Fruit fly (Drosophila melanogaster) whole organism, embryonic: Measurements from ENCODE around the gene Desat1.

Experiments
- CG10366 ChIP-seq: fragments of 200-800 bp; sonication (Bioruptor generic); IDR thresholded peaks from 2 replicates; pipeline ENCODE4 v1.3.6; 2022; ENCODE audit warnings: missing biosample characterization, missing genetic modification characterization
- CG10462 ChIP-seq: fragments of 200-800 bp; sonication (Bioruptor generic); optimal IDR thresholded peaks from 2 replicates; lab custom pipeline; 2016; ENCODE audit warnings: missing biosample characterization, missing genetic modification characterization
- CG10543 ChIP-seq: fragments of 200-800 bp; sonication (Bioruptor generic); optimal IDR thresholded peaks from 3 replicates; lab custom pipeline; 2017; ENCODE audit warnings: missing biosample characterization, mild to moderate bottlenecking, missing genetic modification characterization, moderate library complexity
- CG12391 ChIP-seq: fragments of 200-800 bp; sonication (Bioruptor generic); optimal IDR thresholded peaks from 3 replicates; lab custom pipeline; 2018; ENCODE audit warnings: missing biosample characterization, mild to moderate bottlenecking, missing genetic modification characterization, moderate library complexity
- CG12659 ChIP-seq: fragments of 200-800 bp; sonication (Bioruptor generic); optimal IDR thresholded peaks from 3 replicates; lab custom pipeline; 2017; ENCODE audit warnings: mild to moderate bottlenecking, missing biosample characterization, missing genetic modification reagents, missing genetic modification characterization
- CG1647 ChIP-seq: fragments of 200-800 bp; sonication (Bioruptor generic); optimal IDR thresholded peaks from 3 replicates; lab custom pipeline; 2016; ENCODE audit warnings: missing biosample characterization, missing genetic modification characterization
- CG16813 ChIP-seq: fragments of 200-800 bp; sonication (Bioruptor generic); IDR thresholded peaks from 3 replicates; pipeline ENCODE4 v1.3.6; 2022; ENCODE audit warnings: missing biosample characterization, missing genetic modification characterization; ENCODE audit not compliant: partially characterized antibody
- CG17186 ChIP-seq: fragments of 200-800 bp; sonication (Bioruptor generic); optimal IDR thresholded peaks from 3 replicates; lab custom pipeline; 2017; ENCODE audit warnings: missing biosample characterization, missing genetic modification reagents, missing genetic modification characterization
- CG17359 ChIP-seq: fragments of 200-800 bp; sonication (Bioruptor generic); optimal IDR thresholded peaks from 3 replicates; lab custom pipeline; 2018; ENCODE audit warnings: missing biosample characterization, mild to moderate bottlenecking, missing genetic modification characterization, moderate library complexity
- CG18011 ChIP-seq: fragments of 200-800 bp; sonication (Bioruptor generic); optimal IDR thresholded peaks from 2 replicates; lab custom pipeline; 2017; ENCODE audit warnings: missing biosample characterization, missing genetic modification characterization, mild to moderate bottlenecking, moderate library complexity, missing genotype
- CG18262 ChIP-seq: fragments of 200-800 bp; optimal IDR thresholded peaks from 3 replicates; lab custom pipeline; 2019; ENCODE audit warnings: missing biosample characterization, mild to moderate bottlenecking, missing genetic modification characterization, moderate library complexity
- CG42726 ChIP-seq: fragments of 200-800 bp; sonication (Bioruptor generic); IDR thresholded peaks from 2 replicates; pipeline ENCODE4 v1.3.6; 2022; ENCODE audit warnings: missing biosample characterization, missing genetic modification characterization; ENCODE audit not compliant: partially characterized antibody
- CG4617 ChIP-seq: fragments of 200-800 bp; sonication (Bioruptor generic); optimal IDR thresholded peaks from 3 replicates; lab custom pipeline; 2016; ENCODE audit warnings: missing biosample characterization, missing genetic modification characterization, borderline replicate concordance
- CG6175 ChIP-seq: fragments of 200-800 bp; sonication (Bioruptor generic); IDR thresholded peaks from 3 replicates; pipeline ENCODE4 v1.3.6; 2022; ENCODE audit warnings: missing biosample characterization, missing genetic modification characterization
- CG6854 ChIP-seq: fragments of 200-800 bp; sonication (Bioruptor generic); optimal IDR thresholded peaks from 3 replicates; lab custom pipeline; 2017; ENCODE audit warnings: missing biosample characterization, mild to moderate bottlenecking, missing genetic modification characterization
- CG7963 ChIP-seq: fragments of 200-800 bp; sonication (Bioruptor generic); IDR thresholded peaks from 3 replicates; pipeline ENCODE4 v1.3.6; 2022; ENCODE audit warnings: missing biosample characterization, missing genetic modification characterization; ENCODE audit not compliant: partially characterized antibody
- CG9437 ChIP-seq: fragments of 200-800 bp; sonication (Bioruptor generic); optimal IDR thresholded peaks from 2 replicates; lab custom pipeline; 2018; ENCODE audit warnings: missing biosample characterization, mild to moderate bottlenecking, missing genetic modification characterization
- D19A ChIP-seq: fragments of 200-800 bp; optimal IDR thresholded peaks from 3 replicates; lab custom pipeline; 2019; ENCODE audit warnings: missing biosample characterization, mild to moderate bottlenecking, missing genetic modification characterization, moderate library complexity
- Dip3 ChIP-seq: fragments of 200-800 bp; sonication (Bioruptor generic); optimal IDR thresholded peaks from 3 replicates; lab custom pipeline; 2016; ENCODE audit warnings: missing biosample characterization, missing genetic modification characterization
- Dll ChIP-seq: fragments of 200-800 bp; sonication (Bioruptor generic); IDR thresholded peaks from 4 replicates; pipeline ENCODE4 v1.3.6; 2022; ENCODE audit warnings: missing biosample characterization, missing genetic modification characterization; ENCODE audit not compliant: partially characterized antibody
- Dp ChIP-seq: fragments of 200-800 bp; sonication (Bioruptor generic); optimal IDR thresholded peaks from 2 replicates; lab custom pipeline; 2018; ENCODE audit warnings: missing biosample characterization, mild to moderate bottlenecking, missing genetic modification characterization, moderate library complexity
- Dref ChIP-seq: fragments of 200-800 bp; sonication (Bioruptor generic); IDR thresholded peaks from 2 replicates; pipeline ENCODE4 v1.3.6; 2022; ENCODE audit warnings: missing biosample characterization, missing genetic modification characterization
- Gsc ChIP-seq: fragments of 200-800 bp; sonication (Bioruptor generic); IDR thresholded peaks from 2 replicates; pipeline ENCODE4 v1.3.6; 2022; ENCODE audit warnings: missing biosample characterization, missing genetic modification characterization
- HLH4C ChIP-seq: fragments of 200-800 bp; sonication (Bioruptor generic); IDR thresholded peaks from 3 replicates; pipeline ENCODE4 v1.3.6; 2022; ENCODE audit warnings: missing biosample characterization, missing genetic modification characterization; ENCODE audit not compliant: partially characterized antibody
- HmgZ ChIP-seq: fragments of 200-800 bp; sonication (Bioruptor generic); optimal IDR thresholded peaks from 2 replicates; lab custom pipeline; 2018; ENCODE audit warnings: missing biosample characterization, mild to moderate bottlenecking, missing genetic modification characterization
- Hr3 ChIP-seq: fragments of 200-800 bp; sonication (Bioruptor generic); optimal IDR thresholded peaks from 3 replicates; lab custom pipeline; 2016; ENCODE audit warnings: missing biosample characterization, missing genetic modification characterization
- Med ChIP-seq: fragments of 200-800 bp; sonication (Bioruptor generic); peaks from one replicate; lab custom pipeline; 2016; ENCODE audit warnings: missing biosample characterization, missing genetic modification characterization, mild to moderate bottlenecking, inconsistent platforms, moderate library complexity
- Oli ChIP-seq: fragments of 200-800 bp; sonication (Bioruptor generic); optimal IDR thresholded peaks from 2 replicates; lab custom pipeline; 2018; ENCODE audit warnings: missing biosample characterization, mild to moderate bottlenecking, missing genetic modification characterization, moderate library complexity
- Scr ChIP-seq: fragments of 200-800 bp; sonication (Bioruptor generic); IDR thresholded peaks from 2 replicates; pipeline ENCODE4 v1.3.6; 2022; ENCODE audit warnings: missing biosample characterization, missing genetic modification characterization; ENCODE audit not compliant: partially characterized antibody
- Taf1 ChIP-seq: fragments of 200-800 bp; sonication (Bioruptor generic); IDR thresholded peaks from 2 replicates; pipeline ENCODE4 v1.3.6; 2022; ENCODE audit warnings: missing biosample characterization, missing genetic modification characterization
- al ChIP-seq: fragments of 200-800 bp; sonication (Bioruptor generic); IDR thresholded peaks from 2 replicates; pipeline ENCODE4 v1.3.6; 2022; ENCODE audit warnings: missing biosample characterization, missing genetic modification characterization
- amos ChIP-seq: fragments of 200-800 bp; sonication (Bioruptor generic); IDR thresholded peaks from 2 replicates; pipeline ENCODE4 v1.3.6; 2022; ENCODE audit warnings: missing biosample characterization, missing genetic modification characterization; ENCODE audit not compliant: partially characterized antibody
- aop ChIP-seq: fragments of 200-800 bp; sonication (Bioruptor generic); IDR thresholded peaks from 2 replicates; pipeline ENCODE4 v1.3.6; 2022; ENCODE audit warnings: missing biosample characterization, missing genetic modification characterization
- ato ChIP-seq: fragments of 200-800 bp; sonication (Bioruptor generic); IDR thresholded peaks from 2 replicates; pipeline ENCODE4 v1.3.6; 2022; ENCODE audit warnings: missing biosample characterization, missing genetic modification characterization; ENCODE audit not compliant: partially characterized antibody
- chinmo ChIP-seq: fragments of 200-800 bp; sonication (Bioruptor generic); IDR thresholded peaks from 4 replicates; pipeline ENCODE4 v1.3.6; 2022; ENCODE audit warnings: missing biosample characterization, missing genetic modification characterization; ENCODE audit not compliant: partially characterized antibody
- da ChIP-seq: fragments of 200-800 bp; sonication (Bioruptor generic); optimal IDR thresholded peaks from 2 replicates; lab custom pipeline; 2016; ENCODE audit warnings: missing biosample characterization, missing genetic modification characterization
- gcm2 ChIP-seq: fragments of 200-800 bp; sonication (Bioruptor generic); optimal IDR thresholded peaks from 2 replicates; lab custom pipeline; 2016; ENCODE audit warnings: missing biosample characterization, missing genetic modification characterization
- inv ChIP-seq: fragments of 200-800 bp; sonication (Bioruptor generic); IDR thresholded peaks from 2 replicates; pipeline ENCODE4 v1.3.6; 2022; ENCODE audit warnings: missing biosample characterization, missing genetic modification characterization; ENCODE audit not compliant: partially characterized antibody
- lbe ChIP-seq: fragments of 200-800 bp; sonication (Bioruptor generic); optimal IDR thresholded peaks from 2 replicates; lab custom pipeline; 2016; ENCODE audit warnings: missing biosample characterization, mild to moderate bottlenecking, missing genetic modification characterization
- mld ChIP-seq: fragments of 200-800 bp; sonication (Bioruptor generic); IDR thresholded peaks from 3 replicates; pipeline ENCODE4 v1.3.6; 2022; ENCODE audit warnings: missing biosample characterization, missing genetic modification characterization; ENCODE audit not compliant: partially characterized antibody
- onecut ChIP-seq: fragments of 200-800 bp; sonication (Bioruptor generic); IDR thresholded peaks from 2 replicates; pipeline ENCODE4 v1.3.6; 2022; ENCODE audit warnings: missing biosample characterization, missing genetic modification characterization
- pzg ChIP-seq: fragments of 200-800 bp; sonication (Bioruptor generic); optimal IDR thresholded peaks from 3 replicates; lab custom pipeline; 2018; ENCODE audit warnings: missing biosample characterization, mild to moderate bottlenecking, missing genetic modification characterization, moderate library complexity
- ranshi ChIP-seq: fragments of 200-800 bp; sonication (Bioruptor generic); IDR thresholded peaks from 2 replicates; pipeline ENCODE4 v1.3.6; 2022; ENCODE audit warnings: missing biosample characterization, missing genetic modification characterization
- sna ChIP-seq: fragments of 200-800 bp; sonication (Bioruptor generic); IDR thresholded peaks from 2 replicates; pipeline ENCODE4 v1.3.6; 2022; ENCODE audit warnings: missing biosample characterization, missing genetic modification characterization; ENCODE audit not compliant: partially characterized antibody
- sug ChIP-seq: fragments of 200-800 bp; optimal IDR thresholded peaks from 2 replicates; lab custom pipeline; 2019; ENCODE audit warnings: missing biosample characterization, mild to moderate bottlenecking, missing genetic modification characterization, moderate library complexity
- ttk ChIP-seq: fragments of 200-800 bp; sonication (Bioruptor generic); IDR thresholded peaks from 2 replicates; pipeline ENCODE4 v2.1.2; 2022; ENCODE audit warnings: missing biosample characterization, missing genetic modification characterization
- usp ChIP-seq: fragments of >200 bp; optimal IDR thresholded peaks from 2 replicates; lab custom pipeline; 2017; ENCODE audit warnings: missing biosample characterization, missing genetic modification characterization
- vvl ChIP-seq: fragments of 200-800 bp; sonication (Bioruptor generic); IDR thresholded peaks from 2 replicates; pipeline ENCODE4 v1.3.6; 2022; ENCODE audit warnings: missing biosample characterization, missing genetic modification characterization
- zen ChIP-seq: fragments of 200-800 bp; sonication (Bioruptor generic); optimal IDR thresholded peaks from 3 replicates; lab custom pipeline; 2018; ENCODE audit warnings: missing biosample characterization, mild to moderate bottlenecking, missing genetic modification characterization, moderate library complexity

The Desat1 gene

dm6 chr3R:12456370-12456940, 17.1 kb downstream of the Desat1 start, which contains the start of gene trus:
TSS of gene trus (plus strand) at chr3R:12456573.
- TF ChIP-seq Oli (tag; lab: Kevin White, UChicago), result no peak
- no peak for TF ChIP-seq CG6175
- TF ChIP-seq mld, result 0 out of 3 replicates have a peak, but pooled peaks have one; percentile 52
- TF ChIP-seq ranshi, result no peak
- no peak for TF ChIP-seq CG1647 (GFP tag; lab: Kevin White, UChicago)
- TF ChIP-seq da, result no peak
- peak; percentile 73 for TF ChIP-seq CG16813 (GFP tag; lab: Robert Waterston, UW)
- TF ChIP-seq Dip3 (GFP tag; lab: Kevin White, UChicago), result no peak
- peak; percentile 87 for TF ChIP-seq Dp (GFP tag; lab: Kevin White, UChicago)
- TF ChIP-seq D19A (tag; lab: Kevin White, UChicago), result peak; percentile 54
- TF ChIP-seq sug (tag; lab: Kevin White, UChicago), result peak; percentile 17
- no peak for TF ChIP-seq CG18262 (tag; lab: Kevin White, UChicago)
- TF ChIP-seq CG10366, result no peak
- peak; percentile 90 for TF ChIP-seq amos (GFP tag; lab: Robert Waterston, UW)
- TF ChIP-seq Dll, result peak; percentile 92
- TF ChIP-seq Dref (GFP tag; lab: Robert Waterston, UW), result peak; percentile 93
- no peak for TF ChIP-seq lbe (GFP tag; lab: Kevin White, UChicago)
- TF ChIP-seq Hr3 (GFP tag; lab: Kevin White, UChicago), result no peak
- TF ChIP-seq al (GFP tag; lab: Robert Waterston, UW), result no peak
- peak; percentile 46; the same call in 1 of the 2 replicates for TF ChIP-seq CG42726 (GFP tag; lab: Robert Waterston, UW)
- no peak for TF ChIP-seq CG6854 (GFP tag; lab: Kevin White, UChicago)
- peak; percentile 87 for TF ChIP-seq chinmo (GFP tag; lab: Robert Waterston, UW)
- peak; percentile 70 for TF ChIP-seq pzg (GFP tag; lab: Kevin White, UChicago)
- TF ChIP-seq Scr (GFP tag; lab: Robert Waterston, UW), result peak; percentile 86
- peak; percentile 89 for TF ChIP-seq ato (GFP tag; lab: Robert Waterston, UW)
- TF ChIP-seq zen, result peak; percentile 7
- TF ChIP-seq CG17186 (GFP tag; lab: Kevin White, UChicago), result peak; percentile 25
- no peak for TF ChIP-seq Taf1 (GFP tag; lab: Robert Waterston, UW)
- TF ChIP-seq CG10543 (GFP tag; lab: Kevin White, UChicago), result no peak
- no peak for TF ChIP-seq Gsc (GFP tag; lab: Robert Waterston, UW)
- no peak for TF ChIP-seq usp (GFP tag; lab: Kevin White, UChicago)
- peak; percentile 62; the same call in 2 of the 3 replicates for TF ChIP-seq CG7963 (GFP tag; lab: Robert Waterston, UW)
- no peak for TF ChIP-seq vvl (GFP tag; lab: Robert Waterston, UW)
- TF ChIP-seq CG17359, result no peak
- peak; percentile 90 for TF ChIP-seq onecut (GFP tag; lab: Robert Waterston, UW)
- peak; percentile 69 for TF ChIP-seq inv (GFP tag; lab: Robert Waterston, UW)
- no peak for TF ChIP-seq gcm2 (GFP tag; lab: Kevin White, UChicago)
- peak; percentile 77 for TF ChIP-seq sna (GFP tag; lab: Robert Waterston, UW)
- TF ChIP-seq CG9437, result no peak
- TF ChIP-seq CG10462, result no peak
- TF ChIP-seq CG12659 (GFP tag; lab: Kevin White, UChicago), result peak; percentile 24
- TF ChIP-seq CG4617 (GFP tag; lab: Kevin White, UChicago), result peak; percentile 50
- TF ChIP-seq HLH4C (GFP tag; lab: Robert Waterston, UW), result peak; percentile 87
- no peak for TF ChIP-seq aop
- TF ChIP-seq HmgZ, result peak; percentile 14
- no peak for TF ChIP-seq ttk (GFP tag; lab: Robert Waterston, UW)
- peak; percentile 35 for TF ChIP-seq Med
- TF ChIP-seq CG18011 (GFP tag; lab: Kevin White, UChicago), result no peak
- no peak for TF ChIP-seq CG12391 (tag; lab: Kevin White, UChicago)
